Worm (Caenorhabditis elegans) whole organism, young adult: ENCODE results near the gene mec-7.

Experiments used
- B0019.2 ChIP-seq: fragments of 200-800 bp; sonication (Bioruptor generic); conservative IDR thresholded peaks from 2 replicates; pipeline ENCODE4 v1.3.6; 2022; ENCODE audit warnings: missing genetic modification reagents, missing genetic modification characterization, missing compliant biosample characterization
- B0336.3 ChIP-seq: fragments of 200-800 bp; sonication (Bioruptor generic); IDR thresholded peaks from 2 replicates; pipeline ENCODE4 v1.3.6; 2022; ENCODE audit warnings: missing genetic modification characterization, missing compliant biosample characterization
- F33H1.4 ChIP-seq: fragments of 200-800 bp; sonication (Bioruptor generic); IDR thresholded peaks from 2 replicates; pipeline ENCODE4 v1.3.6; 2022; ENCODE audit warnings: missing genetic modification reagents, missing genetic modification characterization, missing compliant biosample characterization
- F39B2.1 ChIP-seq: fragments of 200-800 bp; sonication (Bioruptor generic); IDR thresholded peaks from 2 replicates; pipeline ENCODE4 v1.3.6; 2022; ENCODE audit warnings: missing genetic modification reagents, missing genetic modification characterization, missing compliant biosample characterization
- K12H6.12 ChIP-seq: fragments of 200-800 bp; sonication (Bioruptor generic); optimal IDR thresholded peaks from 2 replicates; lab custom pipeline; 2018; ENCODE audit warnings: mild to moderate bottlenecking, missing genetic modification characterization, missing compliant biosample characterization
- Y53F4B.3 ChIP-seq: fragments of 200-800 bp; sonication (Bioruptor generic); IDR thresholded peaks from 2 replicates; pipeline ENCODE4 v1.3.6; 2022; ENCODE audit warnings: missing genetic modification reagents, missing genetic modification characterization, missing compliant biosample characterization
- Y56A3A.18 ChIP-seq: fragments of 200-800 bp; sonication (Bioruptor generic); IDR thresholded peaks from 2 replicates; pipeline ENCODE4 v1.3.6; 2022; ENCODE audit warnings: missing genetic modification reagents, missing genetic modification characterization, missing compliant biosample characterization
- Y67H2A.10 ChIP-seq: fragments of 200-800 bp; sonication (Bioruptor generic); conservative IDR thresholded peaks from 2 replicates; pipeline ENCODE4 v1.3.6; 2022; ENCODE audit warnings: missing genetic modification reagents, missing genetic modification characterization, missing compliant biosample characterization
- Y95B8A.8 ChIP-seq: fragments of 200-800 bp; sonication (Bioruptor generic); IDR thresholded peaks from 2 replicates; pipeline ENCODE4 v1.3.6; 2022; ENCODE audit warnings: missing genetic modification reagents, missing genetic modification characterization, missing compliant biosample characterization
- atf-7 ChIP-seq: sonication (generic microtip); optimal IDR thresholded peaks from 2 replicates; lab custom pipeline; 2017; ENCODE audit warnings: mild to moderate bottlenecking, missing genetic modification characterization, missing compliant biosample characterization
- athp-1 ChIP-seq: sonication (generic microtip); optimal IDR thresholded peaks from 2 replicates; lab custom pipeline; 2017; ENCODE audit warnings: mild to moderate bottlenecking, missing genetic modification characterization, missing compliant biosample characterization
- attf-5 ChIP-seq: fragments of 200-800 bp; sonication (Bioruptor generic); optimal IDR thresholded peaks from 2 replicates; lab custom pipeline; 2018; ENCODE audit warnings: mild to moderate bottlenecking, missing genetic modification characterization, missing compliant biosample characterization
- bed-2 ChIP-seq: fragments of 200-800 bp; sonication (Bioruptor generic); IDR thresholded peaks from 2 replicates; pipeline ENCODE4 v1.3.6; 2022; ENCODE audit warnings: missing genetic modification reagents, missing genetic modification characterization, missing compliant biosample characterization
- ccch-3 ChIP-seq: fragments of 200-800 bp; sonication (Bioruptor generic); optimal IDR thresholded peaks from 2 replicates; lab custom pipeline; 2018; ENCODE audit warnings: mild to moderate bottlenecking, missing genetic modification characterization, missing compliant biosample characterization
- ceh-40 ChIP-seq: fragments of 200-800 bp; sonication (Bioruptor generic); IDR thresholded peaks from 2 replicates; pipeline ENCODE4 v1.3.6; 2022; ENCODE audit warnings: missing genetic modification characterization, missing compliant biosample characterization
- ceh-91 ChIP-seq: fragments of 200-800 bp; sonication (Bioruptor generic); IDR thresholded peaks from 2 replicates; pipeline ENCODE4 v1.3.6; 2022; ENCODE audit warnings: missing genetic modification reagents, missing genetic modification characterization, missing compliant biosample characterization
- die-1 ChIP-seq: sonication (generic microtip); optimal IDR thresholded peaks from 2 replicates; lab custom pipeline; 2016; ENCODE audit warnings: missing genotype, mild to moderate bottlenecking, missing genetic modification characterization, missing compliant biosample characterization
- dox-1 ChIP-seq: fragments of 200-800 bp; sonication (Bioruptor generic); IDR thresholded peaks from 2 replicates; pipeline ENCODE4 v1.3.6; 2022; ENCODE audit warnings: missing genetic modification reagents, missing genetic modification characterization, missing compliant biosample characterization
- dpff-1 ChIP-seq: sonication (generic microtip); optimal IDR thresholded peaks from 2 replicates; lab custom pipeline; 2017; ENCODE audit warnings: mild to moderate bottlenecking, missing genetic modification characterization, missing compliant biosample characterization
- egl-18 ChIP-seq: fragments of 200-800 bp; sonication (Bioruptor generic); IDR thresholded peaks from 2 replicates; pipeline ENCODE4 v1.3.6; 2022; ENCODE audit warnings: missing genetic modification reagents, missing genetic modification characterization, missing compliant biosample characterization
- egrh-3 ChIP-seq: fragments of 200-800 bp; sonication (Bioruptor generic); IDR thresholded peaks from 2 replicates; pipeline ENCODE4 v1.3.6; 2022; ENCODE audit warnings: missing genetic modification reagents, missing genetic modification characterization, missing compliant biosample characterization
- him-1 ChIP-seq: sonication (generic microtip); optimal IDR thresholded peaks from 2 replicates; lab custom pipeline; 2016; ENCODE audit warnings: missing genotype, missing genetic modification reagents, missing genetic modification characterization, missing compliant biosample characterization
- lin-26 ChIP-seq: fragments of 200-800 bp; sonication (Bioruptor generic); IDR thresholded peaks from 2 replicates; pipeline ENCODE4 v1.3.6; 2022; ENCODE audit warnings: missing genetic modification reagents, missing genetic modification characterization, missing compliant biosample characterization
- lin-40 ChIP-seq: sonication (generic microtip); optimal IDR thresholded peaks from 2 replicates; lab custom pipeline; 2016; ENCODE audit warnings: missing genetic modification characterization, mild to moderate bottlenecking, missing compliant biosample characterization, missing genotype, missing genetic modification reagents
- lir-1 ChIP-seq: fragments of 200-800 bp; sonication (Bioruptor generic); conservative IDR thresholded peaks from 2 replicates; pipeline ENCODE4 v1.3.6; 2022; ENCODE audit warnings: missing genetic modification reagents, missing genetic modification characterization, missing compliant biosample characterization
- lsl-1 ChIP-seq: fragments of 200-800 bp; sonication (Bioruptor generic); optimal IDR thresholded peaks from 2 replicates; lab custom pipeline; 2018; ENCODE audit warnings: mild to moderate bottlenecking, missing genetic modification characterization, moderate library complexity, missing compliant biosample characterization
- lsy-27 ChIP-seq: sonication (generic microtip); optimal IDR thresholded peaks from 2 replicates; lab custom pipeline; 2017; ENCODE audit warnings: missing genetic modification characterization, mild to moderate bottlenecking, missing compliant biosample characterization, antibody characterized with exemption, missing genotype, borderline replicate concordance; ENCODE audit not compliant: insufficient read depth
- madf-6 ChIP-seq: fragments of 200-800 bp; sonication (Bioruptor generic); IDR thresholded peaks from 2 replicates; pipeline ENCODE4 v1.3.6; 2022; ENCODE audit warnings: missing genetic modification reagents, missing genetic modification characterization, missing compliant biosample characterization
- mes-4 ChIP-seq: sonication (generic microtip); optimal IDR thresholded peaks from 2 replicates; lab custom pipeline; 2016; ENCODE audit warnings: missing genotype, missing genetic modification characterization, missing compliant biosample characterization
- nfya-2 ChIP-seq: fragments of 200-800 bp; sonication (Bioruptor generic); IDR thresholded peaks from 2 replicates; pipeline ENCODE4 v1.3.6; 2022; ENCODE audit warnings: missing genetic modification reagents, missing genetic modification characterization, missing compliant biosample characterization
- nfyb-1 ChIP-seq: fragments of 200-800 bp; sonication (Bioruptor generic); IDR thresholded peaks from 2 replicates; pipeline ENCODE4 v1.3.6; 2022; ENCODE audit warnings: missing genetic modification reagents, missing genetic modification characterization, missing compliant biosample characterization
- nhr-179 ChIP-seq: sonication (generic microtip); optimal IDR thresholded peaks from 2 replicates; lab custom pipeline; 2016; ENCODE audit warnings: mild to moderate bottlenecking, missing genetic modification characterization, missing compliant biosample characterization
- nhr-27 ChIP-seq: fragments of 200-800 bp; sonication (Bioruptor generic); optimal IDR thresholded peaks from 2 replicates; lab custom pipeline; 2018; ENCODE audit warnings: mild to moderate bottlenecking, missing genetic modification characterization, moderate library complexity, missing compliant biosample characterization
- nhr-90 ChIP-seq: sonication (generic microtip); optimal IDR thresholded peaks from 2 replicates; lab custom pipeline; 2016; ENCODE audit warnings: missing genotype, mild to moderate bottlenecking, missing genetic modification characterization, missing compliant biosample characterization
- pbrm-1 ChIP-seq: fragments of 200-800 bp; sonication (Bioruptor generic); IDR thresholded peaks from 2 replicates; pipeline ENCODE4 v1.3.6; 2022; ENCODE audit warnings: missing genetic modification reagents, missing genetic modification characterization, missing compliant biosample characterization
- rcor-1 ChIP-seq: fragments of 200-800 bp; sonication (Bioruptor generic); IDR thresholded peaks from 2 replicates; pipeline ENCODE4 v1.3.6; 2022; ENCODE audit warnings: missing genetic modification reagents, missing genetic modification characterization, missing compliant biosample characterization
- repo-1 ChIP-seq: sonication (generic microtip); optimal IDR thresholded peaks from 2 replicates; lab custom pipeline; 2017; ENCODE audit warnings: mild to moderate bottlenecking, missing genetic modification characterization, missing compliant biosample characterization
- sdz-38 ChIP-seq: sonication (generic microtip); optimal IDR thresholded peaks from 2 replicates; lab custom pipeline; 2016; ENCODE audit warnings: missing genotype, missing genetic modification characterization, missing compliant biosample characterization
- snpc-1.1 ChIP-seq: sonication (generic microtip); optimal IDR thresholded peaks from 2 replicates; lab custom pipeline; 2017; ENCODE audit warnings: missing genetic modification characterization, mild to moderate bottlenecking, missing compliant biosample characterization, antibody characterized with exemption, moderate library complexity, missing genotype, missing genetic modification reagents; ENCODE audit not compliant: insufficient read depth
- snpc-1.3 ChIP-seq: sonication (generic microtip); optimal IDR thresholded peaks from 2 replicates; lab custom pipeline; 2017; ENCODE audit warnings: missing genetic modification characterization, mild to moderate bottlenecking, missing compliant biosample characterization, antibody characterized with exemption, moderate library complexity, missing genotype, missing genetic modification reagents; ENCODE audit not compliant: insufficient read depth
- snpc-4 ChIP-seq, 5 experiments: fragments of 150-350 bp in 1 of 5; sonication (generic microtip) in 4 of 5; optimal IDR thresholded peaks; 2 replicates each; lab custom pipeline; 2014 to 2018; ENCODE audit warnings: missing genetic modification characterization in 5 of 5, missing biosample characterization in 3 of 5, antibody characterized with exemption in 2 of 5, mild to moderate bottlenecking in 2 of 5, missing compliant biosample characterization in 2 of 5, missing genotype in 2 of 5, moderate library complexity in 2 of 5, missing genetic modification reagents in 1 of 5
- somi-1 ChIP-seq: fragments of 200-800 bp; sonication (Bioruptor generic); optimal IDR thresholded peaks from 2 replicates; lab custom pipeline; 2018; ENCODE audit warnings: mild to moderate bottlenecking, missing genetic modification characterization, missing compliant biosample characterization
- sptf-2 ChIP-seq: fragments of 200-800 bp; sonication (Bioruptor generic); optimal IDR thresholded peaks from 2 replicates; lab custom pipeline; 2018; ENCODE audit warnings: mild to moderate bottlenecking, missing genetic modification characterization, missing compliant biosample characterization
- tbp1 ChIP-seq: fragments of 200-800 bp; sonication (Bioruptor generic); optimal IDR thresholded peaks from 2 replicates; lab custom pipeline; 2018; ENCODE audit warnings: mild to moderate bottlenecking, missing genetic modification characterization, missing compliant biosample characterization
- unc-130 ChIP-seq: sonication (generic microtip); optimal IDR thresholded peaks from 2 replicates; lab custom pipeline; 2016; ENCODE audit warnings: missing genetic modification reagents, missing genetic modification characterization, missing compliant biosample characterization
- ztf-25 ChIP-seq: fragments of 200-800 bp; sonication (Bioruptor generic); IDR thresholded peaks from 2 replicates; pipeline ENCODE4 v1.3.6; 2022; ENCODE audit warnings: missing genetic modification reagents, missing genetic modification characterization, missing compliant biosample characterization
- ztf-3 ChIP-seq: fragments of 200-800 bp; sonication (Bioruptor generic); optimal IDR thresholded peaks from 2 replicates; lab custom pipeline; 2018; ENCODE audit warnings: mild to moderate bottlenecking, missing genetic modification characterization, missing compliant biosample characterization

mec-7 gene

ce11 chrX:7823108-7823704 is 46.7 kb upstream of the mec-7 start, which contains the start of gene eef-1A.2 (continued):
- peak; percentile 93 for TF ChIP-seq atf-7
- TF ChIP-seq egl-18 (GFP tag; lab: Robert Waterston, UW): 0 out of 2 replicates have a peak, but pooled peaks have one; percentile 24
- TF ChIP-seq ceh-40 (GFP tag; lab: Robert Waterston, UW): no peak
- peak; percentile 80 for TF ChIP-seq repo-1 (tag; lab: Kevin White, UChicago)
- peak; percentile 31 for TF ChIP-seq snpc-4 (GFP tag; optimal IDR thresholded peaks at IDR 0.05; lab: Kevin White, UChicago)
- TF ChIP-seq snpc-4 (tag; optimal IDR thresholded peaks at IDR 0.05; lab: Kevin White, UChicago): peak in 3 of 4 experiments; percentile 36 to 74 (median 68)
- TF ChIP-seq tbp1 (GFP tag; lab: Kevin White, UChicago): peak; percentile 66
- peak; percentile 78 for TF ChIP-seq F33H1.4 (GFP tag; lab: Robert Waterston, UW)
- TF ChIP-seq lir-1 (GFP tag; lab: Robert Waterston, UW): peak; percentile 88
- TF ChIP-seq rcor-1 (GFP tag; lab: Robert Waterston, UW): peak; percentile 53; the same call in 1 of the 2 replicates
- TF ChIP-seq him-1 (tag; lab: Kevin White, UChicago): no peak
- peak; percentile 93 for TF ChIP-seq dox-1 (GFP tag; lab: Robert Waterston, UW)
- peak; percentile 30 for TF ChIP-seq ztf-3 (GFP tag; lab: Kevin White, UChicago)
- no peak for TF ChIP-seq lsy-27 (tag; lab: Kevin White, UChicago)
- TF ChIP-seq nfyb-1: peak; percentile 96
- TF ChIP-seq lin-40 (tag; lab: Kevin White, UChicago): peak; percentile 93
- TF ChIP-seq mes-4 (tag; lab: Kevin White, UChicago): no peak
- TF ChIP-seq die-1 (tag; lab: Kevin White, UChicago): peak; percentile 58
- peak; percentile 72 for TF ChIP-seq egrh-3
- no peak for TF ChIP-seq snpc-1.3 (tag; lab: Kevin White, UChicago)
- TF ChIP-seq Y56A3A.18 (GFP tag; lab: Robert Waterston, UW): peak; percentile 17; the same call in 1 of the 2 replicates
- no peak for TF ChIP-seq sdz-38
- no peak for TF ChIP-seq lsl-1 (GFP tag; lab: Kevin White, UChicago)
- peak; percentile 55; the same call in 1 of the 2 replicates for TF ChIP-seq bed-2 (GFP tag; lab: Robert Waterston, UW)
- no peak for TF ChIP-seq B0019.2 (GFP tag; lab: Robert Waterston, UW)
- no peak for TF ChIP-seq nhr-27
- no peak for TF ChIP-seq nhr-179
- no peak for TF ChIP-seq ztf-25 (GFP tag; lab: Robert Waterston, UW)
- TF ChIP-seq pbrm-1 (GFP tag; lab: Robert Waterston, UW): peak; percentile 88
- TF ChIP-seq lin-26 (GFP tag; lab: Robert Waterston, UW): peak; percentile 90
- TF ChIP-seq somi-1 (GFP tag; lab: Kevin White, UChicago): peak; percentile 83
- peak; percentile 98 for TF ChIP-seq K12H6.12 (tag; lab: Kevin White, UChicago)
- no peak for TF ChIP-seq ccch-3 (GFP tag; lab: Kevin White, UChicago)
- TF ChIP-seq unc-130 (GFP tag; lab: Kevin White, UChicago): no peak
- TF ChIP-seq Y53F4B.3 (GFP tag; lab: Robert Waterston, UW): no peak
- no peak for TF ChIP-seq Y95B8A.8
- TF ChIP-seq attf-5 (GFP tag; lab: Kevin White, UChicago): peak; percentile 98
- peak; percentile 82 for TF ChIP-seq athp-1 (tag; lab: Kevin White, UChicago)
- TF ChIP-seq ceh-91 (GFP tag; lab: Robert Waterston, UW): no peak; the same call in 1 of the 2 replicates
- no peak for TF ChIP-seq F39B2.1 (GFP tag; lab: Robert Waterston, UW)
- TF ChIP-seq sptf-2 (GFP tag; lab: Kevin White, UChicago): peak; percentile 42
- no peak for TF ChIP-seq dpff-1 (tag; lab: Kevin White, UChicago)
- peak; percentile 73 for TF ChIP-seq nhr-90 (tag; lab: Kevin White, UChicago)
- 0 out of 2 replicates have a peak, but pooled peaks have one; percentile 18 for TF ChIP-seq madf-6 (GFP tag; lab: Robert Waterston, UW)
- peak; percentile 94 for TF ChIP-seq B0336.3 (GFP tag; lab: Robert Waterston, UW)
- peak; percentile 80 for TF ChIP-seq Y67H2A.10 (GFP tag; lab: Robert Waterston, UW)
- no peak for TF ChIP-seq nfya-2 (GFP tag; lab: Robert Waterston, UW)
- TF ChIP-seq snpc-1.1 (tag; lab: Kevin White, UChicago): no peak
